Fruit fly (Drosophila melanogaster): Measurements from ENCODE around the gene Cpr72Ea.

Cpr72Ea gene

dm6 chr3L:16407815-16408608 lies 45.6 kb downstream of the Cpr72Ea start:
- no peak for TF ChIP-seq Jra (GFP tag; optimal IDR thresholded peaks at IDR 0.05)
- TF ChIP-seq usp (GFP tag; optimal IDR thresholded peaks at IDR 0.05) = no peak
- TF ChIP-seq ey (GFP tag; optimal IDR thresholded peaks at IDR 0.05) = no peak
- no peak for TF ChIP-seq rgr (GFP tag; optimal IDR thresholded peaks at IDR 0.05)
- no peak for TF ChIP-seq Hr83 (GFP tag; optimal IDR thresholded peaks at IDR 0.05; ENCODE audit: poor library complexity, severe bottlenecking)
- no peak for TF ChIP-seq pan (optimal IDR thresholded peaks at IDR 0.05)
- TF ChIP-seq brk (GFP tag; optimal IDR thresholded peaks at IDR 0.05) = no peak
- TF ChIP-seq dl (GFP tag; optimal IDR thresholded peaks at IDR 0.05; ENCODE audit: insufficient read depth in 1 of 2, partially characterized antibody in 2 of 2) = peak; percentile 60
- no peak for TF ChIP-seq CG32264 (GFP tag; optimal IDR thresholded peaks at IDR 0.05)
- no peak for TF ChIP-seq HLH106 (tag; optimal IDR thresholded peaks at IDR 0.05)
- no peak for TF ChIP-seq woc (GFP tag; optimal IDR thresholded peaks at IDR 0.05)
- TF ChIP-seq sage (GFP tag; optimal IDR thresholded peaks at IDR 0.05) = no peak
- no peak for TF ChIP-seq N (GFP tag; optimal IDR thresholded peaks at IDR 0.05)
- peak; percentile 31 for TF ChIP-seq fru (GFP tag; optimal IDR thresholded peaks at IDR 0.05)
- TF ChIP-seq Hnf4 (GFP tag; optimal IDR thresholded peaks at IDR 0.05) = no peak
- TF ChIP-seq Dif (GFP tag; optimal IDR thresholded peaks at IDR 0.05; ENCODE audit: partially characterized antibody) = peak; percentile 71
- TF ChIP-seq OdsH (GFP tag; optimal IDR thresholded peaks at IDR 0.05) = no peak
- no peak for TF ChIP-seq Hr78 (GFP tag; optimal IDR thresholded peaks at IDR 0.05)

- no peak for TF ChIP-seq brk (GFP tag; optimal IDR thresholded peaks at IDR 0.05)
- TF ChIP-seq Sp1 (GFP tag; optimal IDR thresholded peaks at IDR 0.05) = peak; percentile 63
- TF ChIP-seq CrebA (GFP tag; optimal IDR thresholded peaks at IDR 0.05; ENCODE audit: borderline replicate concordance) = no peak
- no peak for TF ChIP-seq tai (GFP tag; optimal IDR thresholded peaks at IDR 0.05)
- no peak for TF ChIP-seq sage (GFP tag; optimal IDR thresholded peaks at IDR 0.05)
- TF ChIP-seq lola (GFP tag; optimal IDR thresholded peaks at IDR 0.05) = no peak
- TF ChIP-seq OdsH (GFP tag; optimal IDR thresholded peaks at IDR 0.05) = peak; percentile 54
- TF ChIP-seq usp (GFP tag; optimal IDR thresholded peaks at IDR 0.05) = no peak
- peak; percentile 31 for TF ChIP-seq GATAd (GFP tag; optimal IDR thresholded peaks at IDR 0.05)
- TF ChIP-seq Abd-B (GFP tag; optimal IDR thresholded peaks at IDR 0.05) = no peak
- TF ChIP-seq HLH106 (tag; optimal IDR thresholded peaks at IDR 0.05) = peak; percentile 47
- TF ChIP-seq N (GFP tag; optimal IDR thresholded peaks at IDR 0.05) = no peak
- TF ChIP-seq Myc (optimal IDR thresholded peaks at IDR 0.05) = no peak
- TF ChIP-seq dsf (GFP tag; optimal IDR thresholded peaks at IDR 0.05; ENCODE audit: borderline replicate concordance) = peak; percentile 78
- peak; percentile 38 to 76 for TF ChIP-seq dl (GFP tag; optimal IDR thresholded peaks at IDR 0.05; ENCODE audit: insufficient read depth in 1 of 2, partially characterized antibody in 2 of 2)
- peak; percentile 70 for TF ChIP-seq rgr (GFP tag; optimal IDR thresholded peaks at IDR 0.05)
- peak; percentile 41 for TF ChIP-seq dmrt93B (GFP tag; optimal IDR thresholded peaks at IDR 0.05)
- TF ChIP-seq CG32264 (GFP tag; optimal IDR thresholded peaks at IDR 0.05) = peak; percentile 9
- TF ChIP-seq woc (GFP tag; optimal IDR thresholded peaks at IDR 0.05) = peak; percentile 6
- no peak for TF ChIP-seq Dfd (GFP tag; optimal IDR thresholded peaks at IDR 0.05)
- TF ChIP-seq h (GFP tag; optimal IDR thresholded peaks at IDR 0.05) = peak; percentile 45
- TF ChIP-seq fru (GFP tag; optimal IDR thresholded peaks at IDR 0.05) = peak; percentile 45
- TF ChIP-seq Hnf4 (GFP tag; optimal IDR thresholded peaks at IDR 0.05) = peak; percentile 70
- TF ChIP-seq Mio (GFP tag; optimal IDR thresholded peaks at IDR 0.05) = no peak
- peak; percentile 60 for TF ChIP-seq CG9705 (GFP tag; optimal IDR thresholded peaks at IDR 0.05)
- TF ChIP-seq Hr83 (GFP tag; optimal IDR thresholded peaks at IDR 0.05; ENCODE audit: poor library complexity, severe bottlenecking) = peak; percentile 96
- peak; percentile 1 for TF ChIP-seq Vsx2 (GFP tag; optimal IDR thresholded peaks at IDR 0.05; ENCODE audit: partially characterized antibody)
- peak; percentile 5 for TF ChIP-seq Dif (GFP tag; optimal IDR thresholded peaks at IDR 0.05; ENCODE audit: partially characterized antibody)
- no peak for TF ChIP-seq pan (optimal IDR thresholded peaks at IDR 0.05)
- no peak for TF ChIP-seq Hr78 (GFP tag; optimal IDR thresholded peaks at IDR 0.05)
- TF ChIP-seq Jra (GFP tag; optimal IDR thresholded peaks at IDR 0.05) = peak; percentile 60
- TF ChIP-seq foxo (GFP tag; optimal IDR thresholded peaks at IDR 0.05) = peak in 1 of 2 experiments; percentile 66
- no peak for TF ChIP-seq Rel (GFP tag; optimal IDR thresholded peaks at IDR 0.05)
- no peak for TF ChIP-seq Rel (tag; optimal IDR thresholded peaks at IDR 0.05)
- TF ChIP-seq jim (GFP tag; optimal IDR thresholded peaks at IDR 0.05) = peak; percentile 76
- peak; percentile 36 for TF ChIP-seq psq (GFP tag; optimal IDR thresholded peaks at IDR 0.05)
- peak; percentile 62 for TF ChIP-seq br (GFP tag; optimal IDR thresholded peaks at IDR 0.05)
- peak; percentile 44 for TF ChIP-seq ey (GFP tag; optimal IDR thresholded peaks at IDR 0.05)
- TF ChIP-seq sv (GFP tag; optimal IDR thresholded peaks at IDR 0.05) = no peak
Observed at dm6 chr3L:16408609-16409439, 46.4 kb downstream of the Cpr72Ea start.
